Worm (Caenorhabditis elegans) whole organism, late embryonic: ENCODE results near the gene idpp-7.

Experiments used
- C38D4.7 ChIP-seq: fragments of 200-800 bp; sonication (Bioruptor generic); optimal IDR thresholded peaks from 2 replicates; lab custom pipeline; 2018; ENCODE audit warnings: mild to moderate bottlenecking, missing genetic modification characterization, moderate library complexity, missing compliant biosample characterization
- K02D7.2 ChIP-seq: sonication (generic microtip); optimal IDR thresholded peaks from 2 replicates; lab custom pipeline; 2017; ENCODE audit warnings: mild to moderate bottlenecking, missing genetic modification characterization, missing compliant biosample characterization
- K09A11.1 ChIP-seq: sonication (generic microtip); optimal IDR thresholded peaks from 2 replicates; lab custom pipeline; 2017; ENCODE audit warnings: antibody characterized with exemption, mild to moderate bottlenecking, missing genetic modification characterization, missing compliant biosample characterization; ENCODE audit not compliant: insufficient read depth
- T23F11.4 ChIP-seq: fragments of 200-800 bp; sonication (Bioruptor generic); optimal IDR thresholded peaks from 2 replicates; lab custom pipeline; 2018; ENCODE audit warnings: mild to moderate bottlenecking, missing genetic modification characterization, missing compliant biosample characterization
- Y22D7AL.16 ChIP-seq: sonication (generic microtip); optimal IDR thresholded peaks from 2 replicates; lab custom pipeline; 2016; ENCODE audit warnings: missing genetic modification characterization, missing compliant biosample characterization
- ama-1 ChIP-seq: fragments of 150-350 bp; optimal IDR thresholded peaks from 2 replicates; lab custom pipeline; 2014
- ceh-18 ChIP-seq: sonication (generic microtip); optimal IDR thresholded peaks from 2 replicates; lab custom pipeline; 2016; ENCODE audit warnings: missing genetic modification characterization, missing compliant biosample characterization
- ceh-2 ChIP-seq: sonication (generic microtip); optimal IDR thresholded peaks from 2 replicates; lab custom pipeline; 2016; ENCODE audit warnings: missing genotype, missing genetic modification characterization, missing compliant biosample characterization
- ceh-30 ChIP-seq: fragments of 150-350 bp; optimal IDR thresholded peaks from 2 replicates; lab custom pipeline; 2014; ENCODE audit warnings: missing biosample characterization, missing genetic modification characterization
- ceh-31 ChIP-seq: sonication (generic microtip); optimal IDR thresholded peaks from 2 replicates; lab custom pipeline; 2016; ENCODE audit warnings: missing genetic modification characterization, missing compliant biosample characterization
- ceh-45 ChIP-seq: fragments of 200-800 bp; sonication (Bioruptor generic); IDR thresholded peaks from 2 replicates; pipeline ENCODE4 v1.3.6; 2022; ENCODE audit warnings: missing genetic modification reagents, missing genetic modification characterization, missing compliant biosample characterization
- ceh-9 ChIP-seq: sonication (generic microtip); optimal IDR thresholded peaks from 2 replicates; lab custom pipeline; 2016; ENCODE audit warnings: mild to moderate bottlenecking, missing genetic modification characterization, inconsistent platforms, missing compliant biosample characterization
- che-1 ChIP-seq: sonication (generic microtip); optimal IDR thresholded peaks from 2 replicates; lab custom pipeline; 2016; ENCODE audit warnings: mild to moderate bottlenecking, missing genetic modification characterization, missing compliant biosample characterization
- dve-1 ChIP-seq: sonication (generic microtip); optimal IDR thresholded peaks from 2 replicates; lab custom pipeline; 2017; ENCODE audit warnings: antibody characterized with exemption, mild to moderate bottlenecking, missing genetic modification characterization, missing compliant biosample characterization
- elt-2 ChIP-seq: sonication (generic microtip); optimal IDR thresholded peaks from 2 replicates; lab custom pipeline; 2016; ENCODE audit warnings: missing genetic modification reagents, missing genetic modification characterization, missing compliant biosample characterization
- ets-4 ChIP-seq: sonication (generic microtip); optimal IDR thresholded peaks from 2 replicates; lab custom pipeline; 2016; ENCODE audit warnings: missing genetic modification characterization, missing compliant biosample characterization
- eyg-1 ChIP-seq: sonication (generic microtip); optimal IDR thresholded peaks from 2 replicates; lab custom pipeline; 2016; ENCODE audit warnings: missing genotype, missing genetic modification characterization, missing compliant biosample characterization
- gmeb-2 ChIP-seq: sonication (generic microtip); optimal IDR thresholded peaks from 2 replicates; lab custom pipeline; 2016; ENCODE audit warnings: missing genetic modification characterization, inconsistent platforms, missing compliant biosample characterization
- hlh-13 ChIP-seq: fragments of 200-800 bp; sonication (Bioruptor generic); optimal IDR thresholded peaks from 2 replicates; lab custom pipeline; 2018; ENCODE audit warnings: mild to moderate bottlenecking, missing genetic modification characterization, missing compliant biosample characterization
- hlh-30 ChIP-seq: sonication (generic microtip); optimal IDR thresholded peaks from 2 replicates; lab custom pipeline; 2017; ENCODE audit warnings: antibody characterized with exemption, missing genetic modification characterization, missing compliant biosample characterization; ENCODE audit not compliant: insufficient read depth
- hlh-8 ChIP-seq: sonication (generic microtip); optimal IDR thresholded peaks from 2 replicates; lab custom pipeline; 2016; ENCODE audit warnings: missing genotype, missing genetic modification characterization, missing compliant biosample characterization
- madf-2 ChIP-seq: sonication (generic microtip); optimal IDR thresholded peaks from 2 replicates; lab custom pipeline; 2017; ENCODE audit warnings: missing genetic modification characterization, missing compliant biosample characterization
- nfya-1 ChIP-seq: sonication (generic microtip); optimal IDR thresholded peaks from 2 replicates; lab custom pipeline; 2017; ENCODE audit warnings: missing genetic modification characterization, mild to moderate bottlenecking, missing compliant biosample characterization, antibody characterized with exemption, moderate library complexity
- nhr-11 ChIP-seq: fragments of 150-350 bp; optimal IDR thresholded peaks from 2 replicates; lab custom pipeline; 2014; ENCODE audit warnings: missing biosample characterization, missing genetic modification characterization
- odd-2 ChIP-seq: sonication (generic microtip); optimal IDR thresholded peaks from 2 replicates; lab custom pipeline; 2017; ENCODE audit warnings: antibody characterized with exemption, mild to moderate bottlenecking, missing genetic modification characterization, missing compliant biosample characterization
- pag-3 ChIP-seq: sonication (generic microtip); optimal IDR thresholded peaks from 2 replicates; lab custom pipeline; 2016; ENCODE audit warnings: missing compliant biosample characterization, missing genetic modification characterization, borderline replicate concordance
- pqm-1 ChIP-seq: sonication (generic microtip); optimal IDR thresholded peaks from 2 replicates; lab custom pipeline; 2016; ENCODE audit warnings: missing genetic modification characterization, missing compliant biosample characterization
- rnt-1 ChIP-seq: sonication (generic microtip); optimal IDR thresholded peaks from 2 replicates; lab custom pipeline; 2016; ENCODE audit warnings: missing genetic modification characterization, missing compliant biosample characterization
- sdc-2 ChIP-seq: sonication (generic microtip); optimal IDR thresholded peaks from 2 replicates; lab custom pipeline; 2016; ENCODE audit warnings: missing genotype, missing genetic modification characterization, missing compliant biosample characterization
- tbx-2 ChIP-seq: sonication (generic microtip); optimal IDR thresholded peaks from 2 replicates; lab custom pipeline; 2016; ENCODE audit warnings: missing genetic modification characterization, missing compliant biosample characterization
- unc-3 ChIP-seq, 2 experiments: fragments of 200-800 bp in 1 of 2; sonication (Bioruptor generic) in 1 of 2; sonication (generic microtip) in 1 of 2; conservative IDR thresholded peaks in 1 of 2; optimal IDR thresholded peaks in 1 of 2; 2 replicates each; pipeline versions ENCODE4 v1.3.6 to Lab custom; 2016 to 2022; ENCODE audit warnings: missing compliant biosample characterization in 2 of 2, missing genetic modification characterization in 2 of 2, missing genetic modification reagents in 1 of 2
- unc-42 ChIP-seq: sonication (generic microtip); optimal IDR thresholded peaks from 2 replicates; lab custom pipeline; 2016; ENCODE audit warnings: missing genotype, missing genetic modification characterization, missing compliant biosample characterization
- unc-55 ChIP-seq: sonication (generic microtip); optimal IDR thresholded peaks from 2 replicates; lab custom pipeline; 2017; ENCODE audit warnings: missing biosample characterization, missing genetic modification reagents, missing genetic modification characterization
- unc-86 ChIP-seq: sonication (generic microtip); optimal IDR thresholded peaks from 2 replicates; lab custom pipeline; 2016; ENCODE audit warnings: missing genetic modification characterization, missing compliant biosample characterization
- zip-5 ChIP-seq: sonication (generic microtip); optimal IDR thresholded peaks from 2 replicates; lab custom pipeline; 2016; ENCODE audit warnings: missing genetic modification characterization, missing compliant biosample characterization

Gene idpp-7

ce11 chrIV:12685827-12686226 is 33.9 kb upstream of the idpp-7 start:
- TF ChIP-seq ceh-30 (tag; lab: Kevin White, UChicago) (no peak), ceh-2 (tag; lab: Kevin White, UChicago) (no peak), tbx-2 (tag; lab: Kevin White, UChicago) (no peak), C38D4.7 (GFP tag; lab: Kevin White, UChicago) (no peak), Y22D7AL.16 (tag; lab: Kevin White, UChicago) (no peak), ama-1 (no peak), nfya-1 (peak; percentile 11), ceh-31 (tag; lab: Kevin White, UChicago) (peak; percentile 32), unc-55 (GFP tag; lab: Kevin White, UChicago) (peak; percentile 60), unc-86 (no peak), hlh-30 (tag; lab: Kevin White, UChicago) (peak; percentile 71), madf-2 (tag; lab: Kevin White, UChicago) (no peak), nhr-11 (tag; lab: Kevin White, UChicago) (no peak), odd-2 (tag; lab: Kevin White, UChicago) (no peak), T23F11.4 (GFP tag; lab: Kevin White, UChicago) (no peak), hlh-8 (peak; percentile 87), K09A11.1 (no peak), K02D7.2 (tag; lab: Kevin White, UChicago) (no peak)

- no peak for TF ChIP-seq hlh-8
- no peak for TF ChIP-seq unc-3 (GFP tag; conservative IDR thresholded peaks at IDR 0.05; lab: Robert Waterston, UW)
- TF ChIP-seq unc-3 (tag; optimal IDR thresholded peaks at IDR 0.05; lab: Kevin White, UChicago) = no peak
- no peak for TF ChIP-seq pag-3 (tag; lab: Kevin White, UChicago)
- TF ChIP-seq K02D7.2 (tag; lab: Kevin White, UChicago) = no peak
- no peak for TF ChIP-seq tbx-2 (tag; lab: Kevin White, UChicago)
- TF ChIP-seq ceh-9 (tag; lab: Kevin White, UChicago) = no peak
- TF ChIP-seq eyg-1 (tag; lab: Kevin White, UChicago) = no peak
- no peak for TF ChIP-seq C38D4.7 (GFP tag; lab: Kevin White, UChicago)
- TF ChIP-seq, all 69 proteins: peak for 0
Measured at ce11 chrIV:12688370-12688769, 31.4 kb upstream of the idpp-7 start, which contains the start of gene T23B5.3. T23B5.3 (plus strand) TSS chrIV:12688670.

ce11 chrIV:12689292-12689691 is 30.5 kb upstream of the idpp-7 start:
- no peak for TF ChIP-seq pqm-1 (tag; lab: Kevin White, UChicago)
- no peak for TF ChIP-seq zip-5 (tag; lab: Kevin White, UChicago)
- no peak for TF ChIP-seq ceh-18 (tag; lab: Kevin White, UChicago)
- no peak for TF ChIP-seq gmeb-2 (tag; lab: Kevin White, UChicago)
- TF ChIP-seq ceh-9 (tag; lab: Kevin White, UChicago) = no peak
- TF ChIP-seq sdc-2 (tag; lab: Kevin White, UChicago) = no peak

- TF ChIP-seq odd-2 (tag; lab: Kevin White, UChicago) (no peak), rnt-1 (tag; lab: Kevin White, UChicago) (no peak), elt-2 (tag; lab: Kevin White, UChicago) (peak; percentile 95), hlh-30 (tag; lab: Kevin White, UChicago) (no peak), ceh-45 (no peak), dve-1 (tag; lab: Kevin White, UChicago) (no peak), hlh-13 (GFP tag; lab: Kevin White, UChicago) (no peak)
Measured at ce11 chrIV:12689709-12690142, 30.0 kb upstream of the idpp-7 start.

DNA sequence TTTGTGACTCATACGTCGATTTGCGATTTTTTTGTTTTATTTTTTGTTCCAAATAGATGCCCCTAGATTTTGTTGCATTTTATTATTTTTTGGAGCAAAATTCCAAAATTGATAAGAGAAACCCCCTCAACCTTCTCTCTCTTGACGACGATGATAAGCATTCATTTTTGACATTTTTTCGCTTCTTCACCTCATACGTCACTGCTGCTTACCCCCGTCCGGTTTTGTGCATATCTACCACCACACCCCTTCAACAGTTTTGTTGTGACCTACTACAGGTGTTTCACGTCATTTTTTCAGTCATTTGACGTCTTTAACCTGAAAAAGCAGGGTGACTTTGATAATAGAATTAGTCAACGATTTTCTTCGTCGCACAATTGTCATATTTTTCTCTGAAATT is 20.9 kb upstream of the idpp-7 start:
- TF ChIP-seq unc-42 (tag; lab: Kevin White, UChicago) (no peak), ceh-30 (tag; lab: Kevin White, UChicago) (no peak), zip-5 (tag; lab: Kevin White, UChicago) (no peak), che-1 (tag; lab: Kevin White, UChicago) (no peak), ets-4 (tag; lab: Kevin White, UChicago) (no peak)
